Worm (Caenorhabditis elegans) whole organism, L4 larva: ENCODE results near the gene C46F9.5.

ENCODE experiments used
- F44E2.7 ChIP-seq: fragments of 200-800 bp; sonication (Bioruptor generic); IDR thresholded peaks from 2 replicates; pipeline ENCODE4 v2.1.2; 2022; ENCODE audit warnings: missing genetic modification characterization, missing compliant biosample characterization
- T20F7.1 ChIP-seq: fragments of 200-800 bp; sonication (Bioruptor generic); optimal IDR thresholded peaks from 2 replicates; lab custom pipeline; 2018; ENCODE audit warnings: mild to moderate bottlenecking, missing genetic modification characterization, missing compliant biosample characterization
- T26A8.4 ChIP-seq: fragments of 200-800 bp; sonication (Bioruptor generic); IDR thresholded peaks from 2 replicates; pipeline ENCODE4 v1.3.6; 2022; ENCODE audit warnings: missing genetic modification characterization, missing compliant biosample characterization
- Y105C5A.15 ChIP-seq: fragments of 200-800 bp; sonication (Bioruptor generic); IDR thresholded peaks from 2 replicates; pipeline ENCODE4 v1.3.6; 2022; ENCODE audit warnings: missing genetic modification characterization, missing compliant biosample characterization
- aly-2 ChIP-seq: sonication (generic microtip); optimal IDR thresholded peaks from 2 replicates; lab custom pipeline; 2018; ENCODE audit warnings: missing biosample characterization, missing genetic modification characterization
- attf-4 ChIP-seq: sonication (generic microtip); optimal IDR thresholded peaks from 3 replicates; lab custom pipeline; 2017; ENCODE audit warnings: missing biosample characterization, missing genetic modification characterization
- ceh-20 ChIP-seq: fragments of 200-800 bp; sonication (Bioruptor generic); IDR thresholded peaks from 2 replicates; pipeline ENCODE4 v1.3.6; 2022; ENCODE audit warnings: missing genetic modification reagents, missing genetic modification characterization, missing compliant biosample characterization
- ceh-32 ChIP-seq: sonication (generic microtip); optimal IDR thresholded peaks from 2 replicates; lab custom pipeline; 2016; ENCODE audit warnings: mild to moderate bottlenecking, missing genetic modification characterization, missing compliant biosample characterization; ENCODE audit not compliant: poor library complexity
- ceh-44 ChIP-seq: fragments of 200-800 bp; sonication (Bioruptor generic); IDR thresholded peaks from 2 replicates; pipeline ENCODE4 v1.3.6; 2022; ENCODE audit warnings: missing genetic modification reagents, missing genetic modification characterization, missing compliant biosample characterization
- ceh-62 ChIP-seq: sonication (generic microtip); optimal IDR thresholded peaks from 2 replicates; lab custom pipeline; 2017; ENCODE audit warnings: missing biosample characterization, missing genetic modification characterization
- ces-1 ChIP-seq: fragments of 150-350 bp; sonication (generic microtip); optimal IDR thresholded peaks from 4 replicates; lab custom pipeline; 2014; ENCODE audit warnings: missing biosample characterization, missing genetic modification reagents, missing genetic modification characterization
- daf-16 ChIP-seq, 3 experiments: sonication (generic microtip); optimal IDR thresholded peaks; 2 replicates each; lab custom pipeline; 2016 to 2017; ENCODE audit warnings: missing genetic modification characterization in 3 of 3, missing genetic modification reagents in 3 of 3, mild to moderate bottlenecking in 2 of 3, missing compliant biosample characterization in 2 of 3, missing biosample characterization in 1 of 3, moderate library complexity in 1 of 3
- daf-19 ChIP-seq: fragments of 200-800 bp; sonication (Bioruptor generic); conservative IDR thresholded peaks from 2 replicates; pipeline ENCODE4 v1.3.6; 2022; ENCODE audit warnings: missing genetic modification characterization, missing compliant biosample characterization
- dmd-6 ChIP-seq: fragments of 200-800 bp; sonication (Bioruptor generic); IDR thresholded peaks from 2 replicates; pipeline ENCODE4 v1.3.6; 2022; ENCODE audit warnings: missing genetic modification reagents, missing genetic modification characterization, missing compliant biosample characterization
- dpl-1 ChIP-seq: fragments of 150-350 bp; optimal IDR thresholded peaks from 2 replicates; lab custom pipeline; 2014; ENCODE audit warnings: missing biosample characterization, missing genetic modification reagents, missing genetic modification characterization
- dve-1 ChIP-seq: sonication (generic microtip); optimal IDR thresholded peaks from 2 replicates; lab custom pipeline; 2017; ENCODE audit warnings: antibody characterized with exemption, mild to moderate bottlenecking, missing genetic modification characterization, missing compliant biosample characterization; ENCODE audit not compliant: insufficient read depth
- egl-27 ChIP-seq: sonication (generic microtip); optimal IDR thresholded peaks from 3 replicates; lab custom pipeline; 2017; ENCODE audit warnings: missing biosample characterization, missing genetic modification reagents, missing genetic modification characterization
- egl-43 ChIP-seq: fragments of 200-800 bp; sonication (Bioruptor generic); IDR thresholded peaks from 2 replicates; pipeline ENCODE4 v1.3.6; 2022; ENCODE audit warnings: missing genetic modification reagents, missing genetic modification characterization, missing compliant biosample characterization
- fkh-10 ChIP-seq: fragments of 150-350 bp; optimal IDR thresholded peaks from 2 replicates; lab custom pipeline; 2014; ENCODE audit warnings: missing biosample characterization, missing genetic modification reagents, missing genetic modification characterization
- gei-8 ChIP-seq: fragments of 200-800 bp; sonication (Bioruptor generic); optimal IDR thresholded peaks from 2 replicates; lab custom pipeline; 2018; ENCODE audit warnings: mild to moderate bottlenecking, missing genetic modification characterization, missing compliant biosample characterization
- hmg-1.1 ChIP-seq: fragments of 200-800 bp; sonication (Bioruptor generic); IDR thresholded peaks from 2 replicates; pipeline ENCODE4 v1.3.6; 2022; ENCODE audit warnings: missing genetic modification reagents, missing genetic modification characterization, missing compliant biosample characterization
- lin-1 ChIP-seq: fragments of 200-800 bp; sonication (Bioruptor generic); IDR thresholded peaks from 2 replicates; pipeline ENCODE4 v1.3.6; 2022; ENCODE audit warnings: missing genetic modification reagents, missing genetic modification characterization, missing compliant biosample characterization
- lin-15B ChIP-seq: fragments of 150-350 bp; sonication (generic microtip); optimal IDR thresholded peaks from 3 replicates; lab custom pipeline; 2014; ENCODE audit warnings: missing biosample characterization, missing genetic modification characterization
- lsy-2 ChIP-seq, 2 experiments: fragments of 150-350 bp in 1 of 2; sonication (generic microtip) in 1 of 2; optimal IDR thresholded peaks; 2 replicates each; lab custom pipeline; 2014 to 2017; ENCODE audit warnings: missing biosample characterization in 2 of 2, missing genetic modification characterization in 2 of 2
- madf-5 ChIP-seq, 2 experiments: fragments of 200-800 bp; sonication (Bioruptor generic); IDR thresholded peaks; 2 replicates each; pipeline ENCODE4 v1.3.6; 2022; ENCODE audit warnings: missing compliant biosample characterization in 2 of 2, missing genetic modification characterization in 2 of 2
- mdt-29 ChIP-seq: fragments of 200-800 bp; sonication (Bioruptor generic); IDR thresholded peaks from 2 replicates; pipeline ENCODE4 v1.3.6; 2022; ENCODE audit warnings: missing genetic modification reagents, missing genetic modification characterization, missing compliant biosample characterization
- mep-1 ChIP-seq: fragments of 150-350 bp; sonication (generic microtip); optimal IDR thresholded peaks from 3 replicates; lab custom pipeline; 2014; ENCODE audit warnings: missing biosample characterization, missing genetic modification characterization
- nhr-11 ChIP-seq: fragments of 150-350 bp; optimal IDR thresholded peaks from 2 replicates; lab custom pipeline; 2014; ENCODE audit warnings: missing biosample characterization, missing genetic modification characterization
- nhr-111 ChIP-seq: fragments of 200-800 bp; sonication (Bioruptor generic); optimal IDR thresholded peaks from 2 replicates; lab custom pipeline; 2018; ENCODE audit warnings: mild to moderate bottlenecking, missing genetic modification characterization, missing compliant biosample characterization
- nhr-42 ChIP-seq: fragments of 200-800 bp; sonication (Bioruptor generic); IDR thresholded peaks from 2 replicates; pipeline ENCODE4 v1.3.6; 2022; ENCODE audit warnings: missing genetic modification characterization, missing compliant biosample characterization
- nhr-48 ChIP-seq: sonication (generic microtip); optimal IDR thresholded peaks from 2 replicates; lab custom pipeline; 2016; ENCODE audit warnings: mild to moderate bottlenecking, missing genetic modification characterization, missing compliant biosample characterization
- nhr-6 ChIP-seq: fragments of 150-350 bp; optimal IDR thresholded peaks from 2 replicates; lab custom pipeline; 2014; ENCODE audit warnings: missing biosample characterization, missing genetic modification characterization
- nhr-76 ChIP-seq: fragments of 150-350 bp; optimal IDR thresholded peaks from 2 replicates; lab custom pipeline; 2014; ENCODE audit warnings: missing biosample characterization, missing genetic modification characterization
- nhr-77 ChIP-seq: fragments of 150-350 bp; optimal IDR thresholded peaks from 2 replicates; lab custom pipeline; 2014; ENCODE audit warnings: missing biosample characterization, missing genetic modification characterization
- pha-4 ChIP-seq, 2 experiments: fragments of 150-350 bp in 1 of 2; fragments of 200-800 bp in 1 of 2; sonication (Bioruptor generic) in 1 of 2; IDR thresholded peaks in 1 of 2; optimal IDR thresholded peaks in 1 of 2; 2 replicates each; pipeline versions ENCODE4 v1.3.6 to Lab custom; 2014 to 2022; ENCODE audit warnings: missing genetic modification characterization in 2 of 2, missing genetic modification reagents in 2 of 2, missing biosample characterization in 1 of 2, missing compliant biosample characterization in 1 of 2
- php-3 ChIP-seq: fragments of 200-800 bp; sonication (Bioruptor generic); IDR thresholded peaks from 2 replicates; pipeline ENCODE4 v1.3.6; 2022; ENCODE audit warnings: missing genetic modification reagents, missing genetic modification characterization, missing compliant biosample characterization
- pqm-1 ChIP-seq: sonication (generic microtip); optimal IDR thresholded peaks from 2 replicates; lab custom pipeline; 2017; ENCODE audit warnings: missing biosample characterization, missing genetic modification characterization
- rbr-2 ChIP-seq: sonication (generic microtip); optimal IDR thresholded peaks from 2 replicates; lab custom pipeline; 2016; ENCODE audit warnings: missing genotype, missing genetic modification characterization, missing compliant biosample characterization
- saeg-2 ChIP-seq: fragments of 200-800 bp; sonication (Bioruptor generic); IDR thresholded peaks from 2 replicates; pipeline ENCODE4 v1.3.6; 2022; ENCODE audit warnings: missing genetic modification reagents, missing genetic modification characterization, missing compliant biosample characterization
- sdz-12 ChIP-seq: fragments of 200-800 bp; sonication (Bioruptor generic); optimal IDR thresholded peaks from 2 replicates; lab custom pipeline; 2018; ENCODE audit warnings: mild to moderate bottlenecking, missing genetic modification characterization, missing compliant biosample characterization
- set-16 ChIP-seq: fragments of 200-800 bp; sonication (Bioruptor generic); IDR thresholded peaks from 2 replicates; pipeline ENCODE4 v1.3.6; 2022; ENCODE audit warnings: missing genetic modification reagents, missing genetic modification characterization, missing compliant biosample characterization
- skn-1 ChIP-seq: fragments of 150-350 bp; optimal IDR thresholded peaks from 2 replicates; lab custom pipeline; 2014; ENCODE audit warnings: missing biosample characterization, missing genetic modification characterization
- snpc-4 ChIP-seq: fragments of 150-350 bp; optimal IDR thresholded peaks from 2 replicates; lab custom pipeline; 2014; ENCODE audit warnings: missing biosample characterization, missing genetic modification characterization
- spr-1 ChIP-seq: sonication (generic microtip); optimal IDR thresholded peaks from 2 replicates; lab custom pipeline; 2016; ENCODE audit warnings: mild to moderate bottlenecking, missing genetic modification characterization, missing compliant biosample characterization
- tra-1 ChIP-seq: fragments of 200-800 bp; sonication (Bioruptor generic); IDR thresholded peaks from 2 replicates; pipeline ENCODE4 v1.3.6; 2022; ENCODE audit warnings: missing genetic modification reagents, missing genetic modification characterization, missing compliant biosample characterization
- unc-130 ChIP-seq: sonication (generic microtip); optimal IDR thresholded peaks from 2 replicates; lab custom pipeline; 2016; ENCODE audit warnings: missing genetic modification reagents, missing genetic modification characterization, missing compliant biosample characterization
- unc-62 ChIP-seq, 3 experiments: fragments of 150-350 bp in 1 of 3; sonication (generic microtip); optimal IDR thresholded peaks in 2 of 3; peaks in 1 of 3; 1 replicate in 1 of 3; 2 replicates in 2 of 3; lab custom pipeline; 2014 to 2017; ENCODE audit warnings: missing biosample characterization in 3 of 3, missing genetic modification characterization in 3 of 3, missing genetic modification reagents in 3 of 3, missing genotype in 1 of 3
- zfp-2 ChIP-seq: sonication (generic microtip); optimal IDR thresholded peaks from 2 replicates; lab custom pipeline; 2016; ENCODE audit warnings: mild to moderate bottlenecking, missing genetic modification characterization, missing compliant biosample characterization
- zip-11 ChIP-seq: fragments of 200-800 bp; sonication (Bioruptor generic); IDR thresholded peaks from 2 replicates; pipeline ENCODE4 v1.3.6; 2022; ENCODE audit warnings: missing genetic modification characterization, missing compliant biosample characterization
- ztf-11 ChIP-seq: fragments of 150-350 bp; optimal IDR thresholded peaks from 2 replicates; lab custom pipeline; 2014; ENCODE audit warnings: missing biosample characterization, missing genetic modification characterization
- ztf-7 ChIP-seq: fragments of 150-350 bp; optimal IDR thresholded peaks from 2 replicates; lab custom pipeline; 2014; ENCODE audit warnings: missing biosample characterization, missing genetic modification characterization

C46F9.5 gene

DNA sequence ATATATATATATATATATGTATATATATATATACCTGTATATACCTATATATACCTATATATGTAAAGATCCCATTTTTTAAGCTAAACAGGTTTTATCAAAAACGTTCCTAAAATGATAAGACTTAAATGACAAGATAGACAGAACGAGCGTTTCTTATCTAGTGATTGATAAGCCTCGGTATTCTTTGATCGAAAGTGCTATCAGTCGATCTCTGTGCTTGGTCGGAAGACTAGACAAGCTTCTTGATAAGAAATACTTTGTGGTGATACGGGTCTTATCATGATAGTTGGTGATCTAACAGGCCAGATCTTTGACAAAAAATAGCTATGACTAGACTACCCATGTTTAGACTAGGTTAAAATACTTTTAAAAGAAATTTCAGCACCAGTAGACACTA is 43.7 kb upstream of the C46F9.5 start (continued):
- TF ChIP-seq madf-5 (GFP tag; IDR thresholded peaks at IDR 0.05; lab: Robert Waterston, UW): no peak
- TF ChIP-seq saeg-2 (GFP tag; lab: Robert Waterston, UW): no peak
- no peak for TF ChIP-seq dve-1
- no peak for TF ChIP-seq ztf-11 (tag; lab: Kevin White, UChicago)
- TF ChIP-seq unc-130 (GFP tag; lab: Kevin White, UChicago): no peak
- no peak for TF ChIP-seq ceh-62 (tag; lab: Kevin White, UChicago)
- TF ChIP-seq F44E2.7 (GFP tag; lab: Robert Waterston, UW): no peak
- TF ChIP-seq lin-1: peak; percentile 97
- TF ChIP-seq php-3 (GFP tag; lab: Robert Waterston, UW): peak; percentile 90
- TF ChIP-seq nhr-6 (tag; lab: Kevin White, UChicago): peak; percentile 57
- no peak for TF ChIP-seq sdz-12 (GFP tag; lab: Kevin White, UChicago)
- TF ChIP-seq pha-4 (GFP tag; IDR thresholded peaks at IDR 0.05; lab: Robert Waterston, UW): no peak
- TF ChIP-seq pha-4 (tag; optimal IDR thresholded peaks at IDR 0.05; lab: Kevin White, UChicago): no peak
- TF ChIP-seq Y105C5A.15 (GFP tag; lab: Robert Waterston, UW): no peak
- no peak for TF ChIP-seq daf-16 (GFP tag; optimal IDR thresholded peaks at IDR 0.05; lab: Kevin White, UChicago)
- peak; percentile 85 for TF ChIP-seq daf-16 (tag; optimal IDR thresholded peaks at IDR 0.05; lab: Kevin White, UChicago)
- no peak for TF ChIP-seq T26A8.4
- TF ChIP-seq snpc-4 (tag; lab: Kevin White, UChicago): no peak
- TF ChIP-seq nhr-76 (tag; lab: Kevin White, UChicago): no peak
- no peak for TF ChIP-seq lin-15B (tag; lab: Kevin White, UChicago)
- no peak for TF ChIP-seq aly-2 (tag; lab: Kevin White, UChicago)
- peak; percentile 52; the same call in 1 of the 2 replicates for TF ChIP-seq nhr-42 (GFP tag; lab: Robert Waterston, UW)
- no peak for TF ChIP-seq rbr-2 (tag; lab: Kevin White, UChicago)
- TF ChIP-seq spr-1 (tag; lab: Kevin White, UChicago): no peak
- TF ChIP-seq mdt-29 (GFP tag; lab: Robert Waterston, UW): no peak
- TF ChIP-seq ceh-32 (tag; lab: Kevin White, UChicago): no peak
- TF ChIP-seq nhr-111: no peak
- TF ChIP-seq nhr-11 (tag; lab: Kevin White, UChicago): no peak
- TF ChIP-seq dpl-1 (GFP tag; lab: Kevin White, UChicago): no peak
- TF ChIP-seq zip-11 (GFP tag; lab: Robert Waterston, UW): no peak
- TF ChIP-seq dmd-6: peak; percentile 99
- TF ChIP-seq ces-1 (GFP tag; lab: Kevin White, UChicago): no peak
- TF ChIP-seq attf-4 (tag; lab: Kevin White, UChicago): no peak
- TF ChIP-seq T20F7.1: no peak
- no peak for TF ChIP-seq ceh-20
- no peak for TF ChIP-seq zfp-2 (tag; lab: Kevin White, UChicago)
- TF ChIP-seq lsy-2 (tag; optimal IDR thresholded peaks at IDR 0.05; lab: Kevin White, UChicago): no peak
- no peak for TF ChIP-seq hmg-1.1
- TF ChIP-seq egl-27: no peak
- no peak for TF ChIP-seq fkh-10 (GFP tag; lab: Kevin White, UChicago)
- peak; percentile 97 for TF ChIP-seq tra-1 (GFP tag; lab: Robert Waterston, UW)
- no peak for TF ChIP-seq set-16 (GFP tag; lab: Robert Waterston, UW)
- no peak for TF ChIP-seq gei-8
- no peak for TF ChIP-seq nhr-48 (tag; lab: Kevin White, UChicago)
- TF ChIP-seq skn-1 (tag; lab: Kevin White, UChicago): no peak
- peak; percentile 94 for TF ChIP-seq nhr-77 (tag; lab: Kevin White, UChicago)
- TF ChIP-seq daf-19: no peak
- no peak for TF ChIP-seq egl-43 (GFP tag; lab: Robert Waterston, UW)
- peak; percentile 99 for TF ChIP-seq pqm-1
- no peak for TF ChIP-seq ztf-7 (tag; lab: Kevin White, UChicago)
- TF ChIP-seq mep-1 (tag; lab: Kevin White, UChicago): no peak
- no peak for TF ChIP-seq ceh-44
- TF ChIP-seq unc-62 (GFP tag; optimal IDR thresholded peaks at IDR 0.05 in 1 of 2; lab: Kevin White, UChicago): no peak
- no peak for TF ChIP-seq unc-62 (tag; optimal IDR thresholded peaks at IDR 0.05; lab: Kevin White, UChicago)
